Worm (Caenorhabditis elegans): ENCODE measurements around the gene nhr-102.

ce11 chrV:15867373-15867772 is 8.8 kb downstream of the nhr-102 start, which contains the start of gene fbxa-197:
- TF ChIP-seq flt-1 (GFP tag; IDR thresholded peaks at IDR 0.05) (no peak), ztf-23 (GFP tag; IDR thresholded peaks at IDR 0.05) (no peak), cog-1 (tag; optimal IDR thresholded peaks at IDR 0.05) (no peak), ztf-29 (GFP tag; IDR thresholded peaks at IDR 0.05) (no peak), tab-1 (GFP tag; IDR thresholded peaks at IDR 0.05) (no peak), med-1 (GFP tag; optimal IDR thresholded peaks at IDR 0.05; ENCODE audit: insufficient read depth) (no peak)

All from whole organism, midembryonic.